Fruit fly (Drosophila melanogaster): ENCODE measurements around the gene CG16781.

CG16781 gene

DNA sequence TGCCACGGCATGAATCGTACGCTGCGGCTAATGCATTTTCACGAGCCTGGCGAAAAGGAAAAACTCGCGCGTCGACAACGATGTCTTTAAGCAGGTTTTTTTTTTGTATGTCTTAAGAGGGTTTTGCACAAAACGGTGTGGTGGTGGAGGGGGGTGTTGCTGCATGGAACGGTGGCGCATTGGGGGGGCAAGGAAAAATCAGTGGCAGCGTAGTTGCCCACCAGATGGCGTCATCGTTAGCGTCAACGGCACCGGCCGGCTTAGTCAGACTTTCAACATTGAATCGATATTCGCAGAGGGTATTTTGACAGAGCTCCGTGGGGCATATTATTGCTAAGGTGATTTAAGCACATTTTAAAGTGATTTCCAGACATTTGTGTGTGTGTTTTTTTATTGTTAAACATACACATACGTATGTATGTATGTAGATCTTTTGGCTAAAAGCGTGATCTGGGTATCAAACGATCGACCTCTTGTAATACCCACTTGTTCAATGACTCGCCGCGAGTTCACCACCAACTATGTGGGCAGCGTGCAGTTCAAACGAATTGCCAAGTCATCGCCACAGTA lies 40.6 kb downstream of the CG16781 start:
- TF ChIP-seq Med (GFP tag) (peak; percentile 5), dysf (GFP tag; IDR thresholded peaks at IDR 0.05) (0 out of 3 replicates have a peak, but pooled peaks have one; percentile 32), Kr (GFP tag; optimal IDR thresholded peaks at IDR 0.05) (no peak), CG11456 (GFP tag; IDR thresholded peaks at IDR 0.05) (0 out of 3 replicates have a peak, but pooled peaks have one; percentile 30), sens (GFP tag) (peak; percentile 19), prd (optimal IDR thresholded peaks at IDR 0.05) (no peak), prd (GFP tag; IDR thresholded peaks at IDR 0.05) (0 out of 3 replicates have a peak, but pooled peaks have one; percentile 30), Drgx (GFP tag; IDR thresholded peaks at IDR 0.05) (peak; percentile 89), Pdp1 (GFP tag; optimal IDR thresholded peaks at IDR 0.05) (no peak), CG6689 (GFP tag; IDR thresholded peaks at IDR 0.05) (0 out of 2 replicates have a peak, but pooled peaks have one; percentile 11), CG3847 (GFP tag; IDR thresholded peaks at IDR 0.05) (peak; percentile 15; the same call in 1 of the 2 replicates), CG6272 (GFP tag; IDR thresholded peaks at IDR 0.05) (no peak), CTCF (GFP tag; optimal IDR thresholded peaks at IDR 0.05) (peak; percentile 83), Ada2b (GFP tag; IDR thresholded peaks at IDR 0.05) (no peak), crol (GFP tag; IDR thresholded peaks at IDR 0.05) (peak; percentile 57)

DNA sequence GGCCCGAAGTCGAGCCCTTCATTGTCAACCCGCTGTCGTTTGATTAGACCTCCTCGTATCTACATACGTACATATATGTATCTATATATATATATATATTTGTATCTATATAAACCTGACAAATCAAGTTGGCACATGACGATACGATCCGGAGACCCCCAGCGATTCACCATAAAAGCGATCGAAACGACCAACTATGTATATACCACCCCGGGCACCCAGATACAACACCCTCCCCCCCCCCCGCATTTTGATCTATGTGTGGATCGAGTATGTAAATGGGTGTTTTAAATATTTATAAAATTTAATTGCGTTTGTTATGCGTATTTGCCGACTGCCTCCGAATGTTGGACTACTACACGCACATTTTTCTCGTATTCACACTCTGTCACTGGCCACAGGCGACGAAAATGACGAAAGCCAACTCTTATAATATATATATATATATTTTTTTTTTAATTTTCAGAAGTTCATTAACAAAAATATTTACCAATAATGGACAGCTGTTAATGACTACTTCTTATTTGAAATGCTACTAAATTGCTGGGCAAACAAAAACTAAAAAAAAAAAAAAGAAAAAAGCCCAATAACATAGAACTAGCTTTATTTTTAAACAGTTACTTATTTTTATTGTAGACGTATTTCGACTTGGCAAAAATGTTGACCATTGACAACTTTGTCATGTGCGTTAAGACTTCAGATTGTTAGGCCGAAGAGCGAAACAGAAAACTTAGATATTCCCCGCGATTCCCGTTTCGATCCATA lies 49.7 kb downstream of the CG16781 start:
- TF ChIP-seq CG18764 (GFP tag; optimal IDR thresholded peaks at IDR 0.05) = no peak
- TF ChIP-seq CG12155 (GFP tag; optimal IDR thresholded peaks at IDR 0.05) = peak; percentile 21
- TF ChIP-seq ftz-f1 (GFP tag; optimal IDR thresholded peaks at IDR 0.05) = no peak
- TF ChIP-seq CG16779 (GFP tag; IDR thresholded peaks at IDR 0.05) = no peak
- TF ChIP-seq CG13296 (GFP tag; optimal IDR thresholded peaks at IDR 0.05) = peak; percentile 78
- TF ChIP-seq CG3065 (GFP tag; optimal IDR thresholded peaks at IDR 0.05) = no peak
- peak; percentile 27 for TF ChIP-seq Nf-YB (GFP tag; optimal IDR thresholded peaks at IDR 0.05)
- TF ChIP-seq eve (GFP tag; optimal IDR thresholded peaks at IDR 0.05) = no peak
- TF ChIP-seq al (GFP tag; IDR thresholded peaks at IDR 0.05) = peak; percentile 68
- no peak for TF ChIP-seq z (GFP tag; IDR thresholded peaks at IDR 0.05)
- TF ChIP-seq cwo (GFP tag; optimal IDR thresholded peaks at IDR 0.05) = peak; percentile 72
- peak; percentile 70 for TF ChIP-seq CG6854 (GFP tag; optimal IDR thresholded peaks at IDR 0.05)
- no peak for TF ChIP-seq da (GFP tag; optimal IDR thresholded peaks at IDR 0.05)
- TF ChIP-seq inv (GFP tag; IDR thresholded peaks at IDR 0.05; ENCODE audit: partially characterized antibody) = no peak
- no peak for TF ChIP-seq CG3995 (GFP tag; optimal IDR thresholded peaks at IDR 0.05)
- 0 out of 3 replicates have a peak, but pooled peaks have one; percentile 29 for TF ChIP-seq Aef1 (GFP tag; IDR thresholded peaks at IDR 0.05)
- peak; percentile 29 for TF ChIP-seq CG10366 (GFP tag; IDR thresholded peaks at IDR 0.05)
- TF ChIP-seq CG4730 (GFP tag; IDR thresholded peaks at IDR 0.05) = no peak
- TF ChIP-seq tx (GFP tag; optimal IDR thresholded peaks at IDR 0.05) = no peak
- no peak for TF ChIP-seq CG13123 (GFP tag; optimal IDR thresholded peaks at IDR 0.05)
- no peak for TF ChIP-seq CG6272 (GFP tag; IDR thresholded peaks at IDR 0.05)
- TF ChIP-seq gsb (GFP tag; IDR thresholded peaks at IDR 0.05) = peak; percentile 42; the same call in 1 of the 2 replicates
- no peak for TF ChIP-seq pita (GFP tag; optimal IDR thresholded peaks at IDR 0.05)
- peak; percentile 29 for TF ChIP-seq exex (tag; optimal IDR thresholded peaks at IDR 0.05)
- TF ChIP-seq CG13894 (tag; optimal IDR thresholded peaks at IDR 0.05) = peak; percentile 97
- TF ChIP-seq D (optimal IDR thresholded peaks at IDR 0.05) = no peak
- peak; percentile 38 for TF ChIP-seq D (GFP tag; optimal IDR thresholded peaks at IDR 0.05)
- no peak for TF ChIP-seq gcm2 (GFP tag; optimal IDR thresholded peaks at IDR 0.05)
- TF ChIP-seq Hr3 (GFP tag; optimal IDR thresholded peaks at IDR 0.05) = peak; percentile 42
- TF ChIP-seq Ada2b (GFP tag; IDR thresholded peaks at IDR 0.05) = peak; percentile 53
- peak; percentile 56 for TF ChIP-seq CG10267 (tag; optimal IDR thresholded peaks at IDR 0.05)
- TF ChIP-seq prd (optimal IDR thresholded peaks at IDR 0.05) = no peak
- peak; percentile 64 for TF ChIP-seq prd (GFP tag; IDR thresholded peaks at IDR 0.05)
- no peak for TF ChIP-seq gt (GFP tag; IDR thresholded peaks at IDR 0.05)
- peak; percentile 24 for TF ChIP-seq CG17568 (GFP tag; optimal IDR thresholded peaks at IDR 0.05)
- no peak for TF ChIP-seq Ravus (GFP tag; IDR thresholded peaks at IDR 0.05)
- no peak for TF ChIP-seq sna (GFP tag; IDR thresholded peaks at IDR 0.05; ENCODE audit: partially characterized antibody)
- TF ChIP-seq tup (GFP tag; optimal IDR thresholded peaks at IDR 0.05) = no peak
